Worm (Caenorhabditis elegans): ENCODE measurements around the gene Y39G8B.9.

- TF ChIP-seq klf-2 (GFP tag; conservative IDR thresholded peaks at IDR 0.05) (no peak), cog-1 (tag; optimal IDR thresholded peaks at IDR 0.05) (no peak), med-1 (GFP tag; optimal IDR thresholded peaks at IDR 0.05; ENCODE audit: insufficient read depth) (no peak)
Observed at ce11 chrII:13968979-13969378, 12.2 kb upstream of the Y39G8B.9 start, which contains the start of gene sre-43.

Data from whole organism, midembryonic.